Worm (Caenorhabditis elegans) whole organism, L1 larva: ENCODE measurements around the gene pgph-1.

Experiments used
- C34B4.2 ChIP-seq: sonication (generic microtip); optimal IDR thresholded peaks from 2 replicates; lab custom pipeline; 2017; ENCODE audit warnings: mild to moderate bottlenecking, missing genetic modification characterization, missing compliant biosample characterization
- F16B12.6 ChIP-seq: fragments of 150-350 bp; optimal IDR thresholded peaks from 2 replicates; lab custom pipeline; 2014; ENCODE audit warnings: missing biosample characterization, missing genetic modification characterization
- Y116A8C.19 ChIP-seq: sonication (generic microtip); optimal IDR thresholded peaks from 2 replicates; lab custom pipeline; 2016; ENCODE audit warnings: missing compliant biosample characterization, missing genetic modification characterization, borderline replicate concordance
- alr-1 ChIP-seq: fragments of 200-800 bp; sonication (Bioruptor generic); optimal IDR thresholded peaks from 2 replicates; lab custom pipeline; 2018; ENCODE audit warnings: borderline replicate concordance, mild to moderate bottlenecking, missing genetic modification characterization, missing compliant biosample characterization
- ama-1 ChIP-seq: fragments of 150-350 bp; optimal IDR thresholded peaks from 2 replicates; lab custom pipeline; 2014
- blmp-1 ChIP-seq: fragments of 150-350 bp; optimal IDR thresholded peaks from 2 replicates; lab custom pipeline; 2014; ENCODE audit warnings: missing biosample characterization, missing genetic modification characterization
- ceh-8 ChIP-seq: fragments of 200-800 bp; sonication (Bioruptor generic); optimal IDR thresholded peaks from 2 replicates; lab custom pipeline; 2018; ENCODE audit warnings: mild to moderate bottlenecking, missing genetic modification characterization, moderate library complexity, missing compliant biosample characterization
- ceh-82 ChIP-seq, 3 experiments: fragments of 150-350 bp in 1 of 3; sonication (generic microtip) in 2 of 3; optimal IDR thresholded peaks; 2 replicates each; lab custom pipeline; 2014 to 2017; ENCODE audit warnings: missing biosample characterization in 3 of 3, missing genetic modification characterization in 3 of 3
- ceh-88 ChIP-seq: fragments of 200-800 bp; sonication (Bioruptor generic); IDR thresholded peaks from 2 replicates; pipeline ENCODE4 v1.3.6; 2022; ENCODE audit warnings: missing genetic modification characterization, missing compliant biosample characterization
- ceh-90 ChIP-seq: sonication (generic microtip); optimal IDR thresholded peaks from 2 replicates; lab custom pipeline; 2016; ENCODE audit warnings: missing genetic modification characterization, missing compliant biosample characterization
- efl-1 ChIP-seq, 4 experiments: fragments of 150-350 bp; optimal IDR thresholded peaks in 3 of 4; peaks in 1 of 4; 1 replicate in 1 of 4; 2 replicates in 3 of 4; lab custom pipeline; 2014; ENCODE audit warnings: missing biosample characterization in 2 of 4, missing genetic modification characterization in 2 of 4, missing genetic modification reagents in 2 of 4
- elt-3 ChIP-seq, 6 experiments: fragments of 150-350 bp in 1 of 6; sonication (generic microtip); optimal IDR thresholded peaks; 2 replicates each; lab custom pipeline; 2017 to 2018; ENCODE audit warnings: missing biosample characterization in 6 of 6, missing genetic modification characterization in 6 of 6, inconsistent platforms in 1 of 6
- fkh-4 ChIP-seq: sonication (generic microtip); optimal IDR thresholded peaks from 2 replicates; lab custom pipeline; 2016; ENCODE audit warnings: missing compliant biosample characterization, missing genetic modification characterization, borderline replicate concordance
- fos-1 ChIP-seq: fragments of 150-350 bp; optimal IDR thresholded peaks from 2 replicates; lab custom pipeline; 2014; ENCODE audit warnings: missing biosample characterization, missing genetic modification characterization
- hlh-4 ChIP-seq: sonication (generic microtip); optimal IDR thresholded peaks from 2 replicates; lab custom pipeline; 2016; ENCODE audit warnings: mild to moderate bottlenecking, missing genetic modification characterization, missing compliant biosample characterization
- hpl-2 ChIP-seq: fragments of 150-350 bp; optimal IDR thresholded peaks from 2 replicates; lab custom pipeline; 2014; ENCODE audit warnings: missing biosample characterization, missing genetic modification reagents, missing genetic modification characterization
- jun-1 ChIP-seq: fragments of 150-350 bp; optimal IDR thresholded peaks from 2 replicates; lab custom pipeline; 2014; ENCODE audit warnings: missing biosample characterization, missing genetic modification reagents, missing genetic modification characterization
- lin-13 ChIP-seq: fragments of 150-350 bp; optimal IDR thresholded peaks from 2 replicates; lab custom pipeline; 2014; ENCODE audit warnings: missing biosample characterization, missing genetic modification reagents, missing genetic modification characterization
- lin-15B ChIP-seq: fragments of 150-350 bp; sonication (generic microtip); optimal IDR thresholded peaks from 3 replicates; lab custom pipeline; 2014; ENCODE audit warnings: missing biosample characterization, missing genetic modification characterization
- lin-35 ChIP-seq, 2 experiments: fragments of 150-350 bp; optimal IDR thresholded peaks; 2 replicates each; lab custom pipeline; 2014; ENCODE audit warnings: missing biosample characterization in 2 of 2, missing genetic modification characterization in 2 of 2, missing genetic modification reagents in 2 of 2
- mef-2 ChIP-seq: fragments of 150-350 bp; optimal IDR thresholded peaks from 2 replicates; lab custom pipeline; 2014; ENCODE audit warnings: missing biosample characterization, missing genetic modification characterization
- mep-1 ChIP-seq: fragments of 150-350 bp; optimal IDR thresholded peaks from 2 replicates; lab custom pipeline; 2014; ENCODE audit warnings: missing biosample characterization, missing genetic modification characterization
- nhr-12 ChIP-seq: sonication (generic microtip); optimal IDR thresholded peaks from 2 replicates; lab custom pipeline; 2017; ENCODE audit warnings: missing biosample characterization, missing genetic modification characterization
- nhr-19 ChIP-seq: fragments of 200-800 bp; sonication (Bioruptor generic); conservative IDR thresholded peaks from 2 replicates; pipeline ENCODE4 v1.3.6; 2022; ENCODE audit warnings: missing genetic modification characterization, missing compliant biosample characterization
- nhr-28 ChIP-seq: fragments of 150-350 bp; optimal IDR thresholded peaks from 2 replicates; lab custom pipeline; 2014; ENCODE audit warnings: missing biosample characterization, missing genetic modification characterization
- nhr-47 ChIP-seq: sonication (generic microtip); optimal IDR thresholded peaks from 2 replicates; lab custom pipeline; 2016; ENCODE audit warnings: mild to moderate bottlenecking, missing genetic modification characterization, moderate library complexity, missing compliant biosample characterization
- nhr-71 ChIP-seq: sonication (generic microtip); optimal IDR thresholded peaks from 2 replicates; lab custom pipeline; 2016; ENCODE audit warnings: mild to moderate bottlenecking, missing genetic modification characterization, moderate library complexity, missing compliant biosample characterization
- nhr-76 ChIP-seq: sonication (generic microtip); optimal IDR thresholded peaks from 2 replicates; lab custom pipeline; 2017; ENCODE audit warnings: missing biosample characterization, missing genetic modification characterization
- nhr-84 ChIP-seq: sonication (generic microtip); optimal IDR thresholded peaks from 2 replicates; lab custom pipeline; 2017; ENCODE audit warnings: missing biosample characterization, missing genetic modification characterization
- nhr-85 ChIP-seq: sonication (generic microtip); peaks from one replicate; lab custom pipeline; 2016; ENCODE audit warnings: missing genetic modification characterization, inconsistent platforms, missing compliant biosample characterization
- pag-3 ChIP-seq: sonication (generic microtip); optimal IDR thresholded peaks from 2 replicates; lab custom pipeline; 2017; ENCODE audit warnings: missing genetic modification characterization, mild to moderate bottlenecking, missing compliant biosample characterization, antibody characterized with exemption, borderline replicate concordance; ENCODE audit not compliant: insufficient read depth
- pax-3 ChIP-seq: fragments of 200-800 bp; sonication (Bioruptor generic); optimal IDR thresholded peaks from 2 replicates; lab custom pipeline; 2018; ENCODE audit warnings: mild to moderate bottlenecking, missing genetic modification characterization, moderate library complexity, missing compliant biosample characterization
- pqm-1 ChIP-seq: sonication (generic microtip); optimal IDR thresholded peaks from 3 replicates; lab custom pipeline; 2017; ENCODE audit warnings: missing biosample characterization, missing genetic modification characterization
- rnt-1 ChIP-seq: sonication (generic microtip); optimal IDR thresholded peaks from 2 replicates; lab custom pipeline; 2016; ENCODE audit warnings: mild to moderate bottlenecking, missing genetic modification characterization, moderate library complexity, missing compliant biosample characterization
- snpc-4 ChIP-seq: fragments of 150-350 bp; optimal IDR thresholded peaks from 2 replicates; lab custom pipeline; 2014; ENCODE audit warnings: missing biosample characterization, missing genetic modification characterization
- tbx-2 ChIP-seq: sonication (generic microtip); optimal IDR thresholded peaks from 2 replicates; lab custom pipeline; 2016; ENCODE audit warnings: missing genetic modification characterization, missing compliant biosample characterization
- unc-130 ChIP-seq: fragments of 150-350 bp; optimal IDR thresholded peaks from 2 replicates; lab custom pipeline; 2017; ENCODE audit warnings: missing biosample characterization, missing genetic modification characterization, inconsistent platforms
- unc-30 ChIP-seq: sonication (generic microtip); optimal IDR thresholded peaks from 2 replicates; lab custom pipeline; 2017; ENCODE audit warnings: missing biosample characterization, missing genetic modification characterization
- unc-86 ChIP-seq: sonication (generic microtip); optimal IDR thresholded peaks from 2 replicates; lab custom pipeline; 2016; ENCODE audit warnings: missing genetic modification characterization, missing compliant biosample characterization
- xbp-1 ChIP-seq: sonication (generic microtip); optimal IDR thresholded peaks from 2 replicates; lab custom pipeline; 2016; ENCODE audit warnings: missing genetic modification characterization, missing compliant biosample characterization
- zip-4 ChIP-seq: fragments of 200-800 bp; sonication (Bioruptor generic); optimal IDR thresholded peaks from 2 replicates; lab custom pipeline; 2018; ENCODE audit warnings: mild to moderate bottlenecking, missing genetic modification characterization, moderate library complexity, missing compliant biosample characterization
- ztf-4 ChIP-seq: fragments of 150-350 bp; optimal IDR thresholded peaks from 2 replicates; lab custom pipeline; 2014; ENCODE audit warnings: missing biosample characterization, missing genetic modification characterization

pgph-1 gene

ce11 chrV:5753432-5753831 is at the start of gene pgph-1:
pgph-1 (minus strand) TSS chrV:5753532.
- no peak for TF ChIP-seq efl-1 (optimal IDR thresholded peaks at IDR 0.05; lab: Kevin White, UChicago)
- no peak for TF ChIP-seq efl-1 (GFP tag; optimal IDR thresholded peaks at IDR 0.05 in 1 of 2; lab: Kevin White, UChicago)
- TF ChIP-seq ztf-4, result no peak
- no peak for TF ChIP-seq xbp-1 (tag; lab: Kevin White, UChicago)
- TF ChIP-seq nhr-71 (tag; lab: Kevin White, UChicago), result no peak
- no peak for TF ChIP-seq mep-1 (tag; lab: Kevin White, UChicago)
- TF ChIP-seq elt-3 (tag; optimal IDR thresholded peaks at IDR 0.05; lab: Kevin White, UChicago), result no peak
- no peak for TF ChIP-seq snpc-4 (tag; lab: Kevin White, UChicago)
- TF ChIP-seq blmp-1, result no peak
- no peak for TF ChIP-seq zip-4
- TF ChIP-seq ceh-82 (tag; optimal IDR thresholded peaks at IDR 0.05; lab: Kevin White, UChicago), result no peak
- TF ChIP-seq ceh-90 (tag; lab: Kevin White, UChicago), result no peak
- TF ChIP-seq lin-15B (tag; lab: Kevin White, UChicago), result no peak
- TF ChIP-seq unc-86 (tag; lab: Kevin White, UChicago), result no peak
- no peak for TF ChIP-seq tbx-2
- no peak for TF ChIP-seq pqm-1 (tag; lab: Kevin White, UChicago)
- TF ChIP-seq lin-13 (GFP tag; lab: Kevin White, UChicago), result no peak
- TF ChIP-seq hpl-2, result no peak
- TF ChIP-seq nhr-12, result no peak
- TF ChIP-seq, all 84 proteins: peak for 0

- TF ChIP-seq efl-1 (optimal IDR thresholded peaks at IDR 0.05; lab: Kevin White, UChicago), result no peak
- peak in 1 of 2 experiments; percentile 89 for TF ChIP-seq efl-1 (GFP tag; optimal IDR thresholded peaks at IDR 0.05 in 1 of 2; lab: Kevin White, UChicago)
- no peak for TF ChIP-seq nhr-19 (GFP tag; lab: Robert Waterston, UW)
Observed at ce11 chrV:5799373-5799772, 46.0 kb upstream of the pgph-1 start, which contains the start of gene cyn-17. cyn-17 (plus strand) TSS chrV:5799673.

- TF ChIP-seq hpl-2, result no peak
- no peak for TF ChIP-seq nhr-47 (tag; lab: Kevin White, UChicago)
- no peak for TF ChIP-seq zip-4
- TF ChIP-seq rnt-1, result no peak
- no peak for TF ChIP-seq ceh-82 (tag; optimal IDR thresholded peaks at IDR 0.05; lab: Kevin White, UChicago)
- TF ChIP-seq jun-1 (tag; lab: Kevin White, UChicago), result no peak
- TF ChIP-seq ceh-8 (GFP tag; lab: Kevin White, UChicago), result no peak
- TF ChIP-seq ceh-88 (GFP tag; lab: Robert Waterston, UW), result no peak
- TF ChIP-seq F16B12.6 (tag; lab: Kevin White, UChicago), result no peak
- no peak for TF ChIP-seq C34B4.2 (tag; lab: Kevin White, UChicago)
- TF ChIP-seq fos-1 (tag; lab: Kevin White, UChicago), result no peak
- TF ChIP-seq ceh-90 (tag; lab: Kevin White, UChicago), result no peak
- TF ChIP-seq lin-13 (GFP tag; lab: Kevin White, UChicago), result no peak
- TF ChIP-seq unc-130 (tag; lab: Kevin White, UChicago), result no peak
- no peak for TF ChIP-seq alr-1
- TF ChIP-seq, all 84 proteins: peak for 0
Observed at ce11 chrV:5798132-5798531, 44.8 kb upstream of the pgph-1 start, which contains the start of gene nstp-3. nstp-3 (minus strand) TSS chrV:5798232.

ce11 chrV:5792031-5792430 is 38.7 kb upstream of the pgph-1 start, which contains the start of gene ZC250.2:
ZC250.2 (plus strand) TSS chrV:5792331.
- TF ChIP-seq nhr-85 (tag; lab: Kevin White, UChicago) (peak; percentile 48), ama-1 (lab: Kevin White, UChicago) (no peak)
- TF ChIP-seq, all 84 proteins: peak for 1

- TF ChIP-seq ceh-8 (GFP tag; lab: Kevin White, UChicago), result peak; percentile 66
- TF ChIP-seq nhr-28 (tag; lab: Kevin White, UChicago), result no peak
- no peak for TF ChIP-seq C34B4.2 (tag; lab: Kevin White, UChicago)
- TF ChIP-seq pag-3 (tag; lab: Kevin White, UChicago), result peak; percentile 38
- peak; percentile 51 for TF ChIP-seq mef-2 (tag; lab: Kevin White, UChicago)
- TF ChIP-seq nhr-84 (tag; lab: Kevin White, UChicago), result no peak
- TF ChIP-seq Y116A8C.19 (tag; lab: Kevin White, UChicago), result no peak
- peak in 2 of 6 experiments; percentile 42 to 78 for TF ChIP-seq elt-3 (tag; optimal IDR thresholded peaks at IDR 0.05; lab: Kevin White, UChicago)
- no peak for TF ChIP-seq hlh-4 (tag; lab: Kevin White, UChicago)
- TF ChIP-seq blmp-1, result peak; percentile 52
- TF ChIP-seq lin-35 (GFP tag; optimal IDR thresholded peaks at IDR 0.05; lab: Kevin White, UChicago), result peak; percentile 81 to 86
- peak; percentile 32 for TF ChIP-seq fkh-4 (tag; lab: Kevin White, UChicago)
- TF ChIP-seq nhr-76 (tag; lab: Kevin White, UChicago), result no peak
- TF ChIP-seq nhr-85 (tag; lab: Kevin White, UChicago), result peak; percentile 94
- peak; percentile 60 for TF ChIP-seq F16B12.6 (tag; lab: Kevin White, UChicago)
- TF ChIP-seq unc-30, result no peak
- TF ChIP-seq pax-3, result peak; percentile 74
- TF ChIP-seq rnt-1, result peak; percentile 96
Observed at ce11 chrV:5790497-5791280, 37.4 kb upstream of the pgph-1 start, which contains the start of the genes nhr-142 and F44E7.9. nhr-142 (minus strand) TSS chrV:5790553. F44E7.9 (plus strand) TSS chrV:5791230.
